Worm (Caenorhabditis elegans) whole organism, L1 larva: ENCODE data around the gene mtm-3.

ENCODE experiments used
- ama-1 ChIP-seq: fragments of 150-350 bp; optimal IDR thresholded peaks from 2 replicates; lab custom pipeline; 2014
- egl-27 ChIP-seq, 2 experiments: fragments of 150-350 bp in 1 of 2; sonication (generic microtip); optimal IDR thresholded peaks; 3 replicates each; lab custom pipeline; 2017 to 2018; ENCODE audit warnings: missing biosample characterization in 2 of 2, missing genetic modification characterization in 2 of 2, missing genetic modification reagents in 2 of 2
- elt-2 ChIP-seq: sonication (generic microtip); optimal IDR thresholded peaks from 2 replicates; lab custom pipeline; 2016; ENCODE audit warnings: missing genetic modification characterization, mild to moderate bottlenecking, inconsistent platforms, missing compliant biosample characterization, missing genetic modification reagents
- jun-1 ChIP-seq: fragments of 150-350 bp; optimal IDR thresholded peaks from 2 replicates; lab custom pipeline; 2014; ENCODE audit warnings: missing biosample characterization, missing genetic modification reagents, missing genetic modification characterization
- lin-39 ChIP-seq: fragments of 150-350 bp; optimal IDR thresholded peaks from 2 replicates; lab custom pipeline; 2014; ENCODE audit warnings: missing biosample characterization, missing genetic modification reagents, missing genetic modification characterization
- mdl-1 ChIP-seq, 2 experiments: fragments of 150-350 bp; optimal IDR thresholded peaks; 2 replicates each; lab custom pipeline; 2014 to 2017; ENCODE audit warnings: missing biosample characterization in 2 of 2, missing genetic modification characterization in 2 of 2, inconsistent platforms in 1 of 2
- nhr-11 ChIP-seq: fragments of 150-350 bp; optimal IDR thresholded peaks from 2 replicates; lab custom pipeline; 2014; ENCODE audit warnings: missing biosample characterization, missing genetic modification characterization
- nhr-12 ChIP-seq: sonication (generic microtip); optimal IDR thresholded peaks from 2 replicates; lab custom pipeline; 2017; ENCODE audit warnings: missing biosample characterization, missing genetic modification characterization
- nhr-20 ChIP-seq: sonication (generic microtip); optimal IDR thresholded peaks from 2 replicates; lab custom pipeline; 2016; ENCODE audit warnings: mild to moderate bottlenecking, missing genetic modification characterization, missing compliant biosample characterization
- nhr-76 ChIP-seq: sonication (generic microtip); optimal IDR thresholded peaks from 2 replicates; lab custom pipeline; 2017; ENCODE audit warnings: missing biosample characterization, missing genetic modification characterization
- rnt-1 ChIP-seq: sonication (generic microtip); optimal IDR thresholded peaks from 2 replicates; lab custom pipeline; 2016; ENCODE audit warnings: mild to moderate bottlenecking, missing genetic modification characterization, moderate library complexity, missing compliant biosample characterization
- snpc-4 ChIP-seq: fragments of 150-350 bp; optimal IDR thresholded peaks from 2 replicates; lab custom pipeline; 2014; ENCODE audit warnings: missing biosample characterization, missing genetic modification characterization
- snu-23 ChIP-seq: sonication (generic microtip); optimal IDR thresholded peaks from 2 replicates; lab custom pipeline; 2016; ENCODE audit warnings: missing genetic modification characterization, missing compliant biosample characterization
- sox-4 ChIP-seq: sonication (generic microtip); optimal IDR thresholded peaks from 2 replicates; lab custom pipeline; 2016; ENCODE audit warnings: missing genetic modification characterization, missing compliant biosample characterization

ce11 chrIII:3821969-3822453, 21.7 kb upstream of the mtm-3 start, which contains the start of gene amx-1:
- no peak for TF ChIP-seq nhr-12
- TF ChIP-seq nhr-11 (tag; lab: Kevin White, UChicago): no peak
- no peak for TF ChIP-seq nhr-20
- no peak for TF ChIP-seq mdl-1 (tag; optimal IDR thresholded peaks at IDR 0.05; lab: Kevin White, UChicago)
- no peak for TF ChIP-seq lin-39 (tag; lab: Kevin White, UChicago)
- TF ChIP-seq nhr-76 (tag; lab: Kevin White, UChicago): no peak
- peak; percentile 22 for TF ChIP-seq snu-23 (GFP tag; lab: Kevin White, UChicago)
- TF ChIP-seq rnt-1 (tag; lab: Kevin White, UChicago): peak; percentile 47
- no peak for TF ChIP-seq elt-2 (tag; lab: Kevin White, UChicago)
- no peak for TF ChIP-seq egl-27 (tag; optimal IDR thresholded peaks at IDR 0.05; lab: Kevin White, UChicago)
- TF ChIP-seq sox-4: no peak
- no peak for TF ChIP-seq ama-1 (lab: Kevin White, UChicago)
- TF ChIP-seq snpc-4: no peak
- TF ChIP-seq jun-1 (tag; lab: Kevin White, UChicago): no peak
